Worm (Caenorhabditis elegans) whole organism, L1 larva: ENCODE measurements around the gene R148.3.

Experiments used
- aly-2 ChIP-seq: fragments of 150-350 bp; optimal IDR thresholded peaks from 2 replicates; lab custom pipeline; 2014; ENCODE audit warnings: missing biosample characterization, missing genetic modification characterization
- ama-1 ChIP-seq: fragments of 150-350 bp; optimal IDR thresholded peaks from 2 replicates; lab custom pipeline; 2014
- blmp-1 ChIP-seq: fragments of 150-350 bp; optimal IDR thresholded peaks from 2 replicates; lab custom pipeline; 2014; ENCODE audit warnings: missing biosample characterization, missing genetic modification characterization
- ceh-63 ChIP-seq: fragments of 200-800 bp; sonication (Bioruptor generic); optimal IDR thresholded peaks from 2 replicates; lab custom pipeline; 2018; ENCODE audit warnings: mild to moderate bottlenecking, missing genetic modification characterization, missing compliant biosample characterization
- ceh-8 ChIP-seq: fragments of 200-800 bp; sonication (Bioruptor generic); optimal IDR thresholded peaks from 2 replicates; lab custom pipeline; 2018; ENCODE audit warnings: mild to moderate bottlenecking, missing genetic modification characterization, moderate library complexity, missing compliant biosample characterization
- dpl-1 ChIP-seq, 3 experiments: fragments of 150-350 bp in 2 of 3; sonication (generic microtip) in 1 of 3; optimal IDR thresholded peaks; 2 replicates each; lab custom pipeline; 2014 to 2017; ENCODE audit warnings: missing biosample characterization in 3 of 3, missing genetic modification characterization in 3 of 3, missing genetic modification reagents in 3 of 3
- dsc-1 ChIP-seq: sonication (generic microtip); optimal IDR thresholded peaks from 2 replicates; lab custom pipeline; 2016; ENCODE audit warnings: mild to moderate bottlenecking, missing genetic modification characterization, missing compliant biosample characterization
- efl-1 ChIP-seq, 4 experiments: fragments of 150-350 bp; optimal IDR thresholded peaks in 3 of 4; peaks in 1 of 4; 1 replicate in 1 of 4; 2 replicates in 3 of 4; lab custom pipeline; 2014; ENCODE audit warnings: missing biosample characterization in 2 of 4, missing genetic modification characterization in 2 of 4, missing genetic modification reagents in 2 of 4
- efl-3 ChIP-seq: fragments of 200-800 bp; sonication (Bioruptor generic); optimal IDR thresholded peaks from 2 replicates; lab custom pipeline; 2018; ENCODE audit warnings: mild to moderate bottlenecking, missing genetic modification characterization, missing compliant biosample characterization
- elt-2 ChIP-seq: sonication (generic microtip); optimal IDR thresholded peaks from 2 replicates; lab custom pipeline; 2016; ENCODE audit warnings: missing genetic modification characterization, mild to moderate bottlenecking, inconsistent platforms, missing compliant biosample characterization, missing genetic modification reagents
- ets-5 ChIP-seq: fragments of 200-800 bp; sonication (Bioruptor generic); IDR thresholded peaks from 2 replicates; pipeline ENCODE4 v1.3.6; 2022; ENCODE audit warnings: missing genetic modification characterization, missing compliant biosample characterization
- fkh-10 ChIP-seq: sonication (generic microtip); optimal IDR thresholded peaks from 2 replicates; lab custom pipeline; 2017; ENCODE audit warnings: missing biosample characterization, missing genetic modification reagents, missing genetic modification characterization
- grh-1 ChIP-seq: fragments of 200-800 bp; sonication (Bioruptor generic); IDR thresholded peaks from 2 replicates; pipeline ENCODE4 v1.3.6; 2022; ENCODE audit warnings: missing genetic modification reagents, missing genetic modification characterization, missing compliant biosample characterization
- hlh-17 ChIP-seq: fragments of 200-800 bp; sonication (Bioruptor generic); optimal IDR thresholded peaks from 2 replicates; lab custom pipeline; 2018; ENCODE audit warnings: missing genetic modification characterization, mild to moderate bottlenecking, missing compliant biosample characterization, moderate library complexity, borderline replicate concordance
- irx-1 ChIP-seq: sonication (generic microtip); optimal IDR thresholded peaks from 2 replicates; lab custom pipeline; 2016; ENCODE audit warnings: missing genetic modification characterization, missing compliant biosample characterization
- isw-1 ChIP-seq: fragments of 200-800 bp; sonication (Bioruptor generic); IDR thresholded peaks from 2 replicates; pipeline ENCODE4 v1.3.6; 2022; ENCODE audit warnings: missing genetic modification characterization, missing compliant biosample characterization
- lin-13 ChIP-seq: fragments of 150-350 bp; optimal IDR thresholded peaks from 2 replicates; lab custom pipeline; 2014; ENCODE audit warnings: missing biosample characterization, missing genetic modification reagents, missing genetic modification characterization
- lin-14 ChIP-seq: fragments of 200-800 bp; sonication (Bioruptor generic); optimal IDR thresholded peaks from 2 replicates; lab custom pipeline; 2018; ENCODE audit warnings: mild to moderate bottlenecking, missing genetic modification characterization, moderate library complexity, missing compliant biosample characterization
- lin-15B ChIP-seq: fragments of 150-350 bp; sonication (generic microtip); optimal IDR thresholded peaks from 3 replicates; lab custom pipeline; 2014; ENCODE audit warnings: missing biosample characterization, missing genetic modification characterization
- lin-35 ChIP-seq, 2 experiments: fragments of 150-350 bp; optimal IDR thresholded peaks; 2 replicates each; lab custom pipeline; 2014; ENCODE audit warnings: missing biosample characterization in 2 of 2, missing genetic modification characterization in 2 of 2, missing genetic modification reagents in 2 of 2
- lsy-2 ChIP-seq, 2 experiments: fragments of 150-350 bp; optimal IDR thresholded peaks; 2 replicates each; lab custom pipeline; 2014; ENCODE audit warnings: missing biosample characterization in 2 of 2, missing genetic modification characterization in 2 of 2
- mab-9 ChIP-seq: fragments of 200-800 bp; sonication (Bioruptor generic); IDR thresholded peaks from 2 replicates; pipeline ENCODE4 v1.3.6; 2022; ENCODE audit warnings: missing genetic modification reagents, missing genetic modification characterization, missing compliant biosample characterization
- mdl-1 ChIP-seq, 2 experiments: fragments of 150-350 bp; optimal IDR thresholded peaks; 2 replicates each; lab custom pipeline; 2014 to 2017; ENCODE audit warnings: missing biosample characterization in 2 of 2, missing genetic modification characterization in 2 of 2, inconsistent platforms in 1 of 2
- mef-2 ChIP-seq: fragments of 150-350 bp; optimal IDR thresholded peaks from 2 replicates; lab custom pipeline; 2014; ENCODE audit warnings: missing biosample characterization, missing genetic modification characterization
- nhr-237 ChIP-seq: fragments of 150-350 bp; optimal IDR thresholded peaks from 2 replicates; lab custom pipeline; 2014; ENCODE audit warnings: missing biosample characterization, missing genetic modification characterization
- nhr-71 ChIP-seq: sonication (generic microtip); optimal IDR thresholded peaks from 2 replicates; lab custom pipeline; 2016; ENCODE audit warnings: mild to moderate bottlenecking, missing genetic modification characterization, moderate library complexity, missing compliant biosample characterization
- nhr-77 ChIP-seq: fragments of 150-350 bp; optimal IDR thresholded peaks from 2 replicates; lab custom pipeline; 2014; ENCODE audit warnings: missing biosample characterization, missing genetic modification characterization
- nhr-84 ChIP-seq: sonication (generic microtip); optimal IDR thresholded peaks from 2 replicates; lab custom pipeline; 2017; ENCODE audit warnings: missing biosample characterization, missing genetic modification characterization
- nhr-90 ChIP-seq: sonication (generic microtip); optimal IDR thresholded peaks from 2 replicates; lab custom pipeline; 2016; ENCODE audit warnings: mild to moderate bottlenecking, missing genetic modification characterization, missing compliant biosample characterization; ENCODE audit not compliant: poor library complexity
- pag-3 ChIP-seq: sonication (generic microtip); optimal IDR thresholded peaks from 2 replicates; lab custom pipeline; 2017; ENCODE audit warnings: missing genetic modification characterization, mild to moderate bottlenecking, missing compliant biosample characterization, antibody characterized with exemption, borderline replicate concordance; ENCODE audit not compliant: insufficient read depth
- pax-3 ChIP-seq: fragments of 200-800 bp; sonication (Bioruptor generic); optimal IDR thresholded peaks from 2 replicates; lab custom pipeline; 2018; ENCODE audit warnings: mild to moderate bottlenecking, missing genetic modification characterization, moderate library complexity, missing compliant biosample characterization
- pqm-1 ChIP-seq: sonication (generic microtip); optimal IDR thresholded peaks from 3 replicates; lab custom pipeline; 2017; ENCODE audit warnings: missing biosample characterization, missing genetic modification characterization
- snu-23 ChIP-seq: sonication (generic microtip); optimal IDR thresholded peaks from 2 replicates; lab custom pipeline; 2016; ENCODE audit warnings: missing genetic modification characterization, missing compliant biosample characterization
- sptf-1 ChIP-seq: fragments of 150-350 bp; optimal IDR thresholded peaks from 2 replicates; lab custom pipeline; 2014; ENCODE audit warnings: missing biosample characterization, missing genetic modification characterization
- sup-37 ChIP-seq: fragments of 200-800 bp; sonication (Bioruptor generic); optimal IDR thresholded peaks from 2 replicates; lab custom pipeline; 2018; ENCODE audit warnings: mild to moderate bottlenecking, missing genetic modification characterization, missing compliant biosample characterization
- tbx-2 ChIP-seq: sonication (generic microtip); optimal IDR thresholded peaks from 2 replicates; lab custom pipeline; 2016; ENCODE audit warnings: missing genetic modification characterization, missing compliant biosample characterization
- tlp-1 ChIP-seq: fragments of 150-350 bp; optimal IDR thresholded peaks from 2 replicates; lab custom pipeline; 2014; ENCODE audit warnings: missing biosample characterization, missing genetic modification characterization
- unc-130 ChIP-seq: fragments of 150-350 bp; optimal IDR thresholded peaks from 2 replicates; lab custom pipeline; 2017; ENCODE audit warnings: missing biosample characterization, missing genetic modification characterization, inconsistent platforms
- unc-62 ChIP-seq: fragments of 150-350 bp; optimal IDR thresholded peaks from 2 replicates; lab custom pipeline; 2014; ENCODE audit warnings: missing biosample characterization, missing genetic modification reagents, missing genetic modification characterization
- unc-86 ChIP-seq: sonication (generic microtip); optimal IDR thresholded peaks from 2 replicates; lab custom pipeline; 2016; ENCODE audit warnings: missing genetic modification characterization, missing compliant biosample characterization
- unc-98 ChIP-seq: fragments of 200-800 bp; sonication (Bioruptor generic); IDR thresholded peaks from 2 replicates; pipeline ENCODE4 v1.3.6; 2022; ENCODE audit warnings: missing genetic modification characterization, missing compliant biosample characterization
- xbp-1 ChIP-seq: sonication (generic microtip); optimal IDR thresholded peaks from 2 replicates; lab custom pipeline; 2016; ENCODE audit warnings: missing genetic modification characterization, missing compliant biosample characterization
- zag-1 ChIP-seq: fragments of 150-350 bp; optimal IDR thresholded peaks from 2 replicates; lab custom pipeline; 2014; ENCODE audit warnings: missing biosample characterization, missing genetic modification characterization
- zip-4 ChIP-seq: fragments of 200-800 bp; sonication (Bioruptor generic); optimal IDR thresholded peaks from 2 replicates; lab custom pipeline; 2018; ENCODE audit warnings: mild to moderate bottlenecking, missing genetic modification characterization, moderate library complexity, missing compliant biosample characterization
- ztf-4 ChIP-seq: fragments of 150-350 bp; optimal IDR thresholded peaks from 2 replicates; lab custom pipeline; 2014; ENCODE audit warnings: missing biosample characterization, missing genetic modification characterization

Gene R148.3

DNA sequence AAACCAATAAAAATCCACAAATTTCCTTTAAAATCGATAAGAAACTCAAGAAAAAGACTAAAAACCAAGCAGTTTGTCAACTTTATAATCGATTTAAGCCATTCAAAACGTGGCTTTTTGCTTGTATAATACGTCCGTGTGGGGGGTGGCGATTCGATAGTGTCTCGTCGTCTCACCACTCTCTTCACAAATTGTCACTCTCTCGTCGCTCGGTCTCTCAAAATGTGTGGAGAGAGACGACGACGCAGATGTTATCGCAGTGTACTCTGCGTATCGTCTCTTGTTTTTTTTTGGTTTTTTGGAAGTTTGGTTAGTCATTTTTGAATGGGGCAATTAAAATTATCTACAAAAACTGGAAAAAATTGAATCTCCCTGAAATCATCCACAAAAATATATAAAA lies 47.5 kb upstream of the R148.3 start:
- peak in 1 of 2 experiments; percentile 46 for TF ChIP-seq efl-1 (optimal IDR thresholded peaks at IDR 0.05; lab: Kevin White, UChicago)
- TF ChIP-seq efl-1 (GFP tag; optimal IDR thresholded peaks at IDR 0.05 in 1 of 2; lab: Kevin White, UChicago) = no peak
- TF ChIP-seq pqm-1 = no peak
- TF ChIP-seq unc-130 (tag; lab: Kevin White, UChicago) = no peak
- TF ChIP-seq lin-13 (GFP tag; lab: Kevin White, UChicago) = peak; percentile 0
- TF ChIP-seq tlp-1 (tag; lab: Kevin White, UChicago) = no peak
- no peak for TF ChIP-seq efl-3
- TF ChIP-seq grh-1 (GFP tag; lab: Robert Waterston, UW) = no peak
- TF ChIP-seq elt-2 = peak; percentile 16
- peak; percentile 39 for TF ChIP-seq snu-23
- TF ChIP-seq xbp-1 = no peak
- no peak for TF ChIP-seq unc-62 (GFP tag; lab: Kevin White, UChicago)
- TF ChIP-seq aly-2 (tag; lab: Kevin White, UChicago) = no peak
- TF ChIP-seq sup-37 (GFP tag; lab: Kevin White, UChicago) = no peak
- TF ChIP-seq tbx-2 (tag; lab: Kevin White, UChicago) = no peak
- no peak for TF ChIP-seq fkh-10 (GFP tag; lab: Kevin White, UChicago)
- peak; percentile 67 for TF ChIP-seq lin-14 (GFP tag; lab: Kevin White, UChicago)
- no peak for TF ChIP-seq lin-15B
- TF ChIP-seq ceh-63 (GFP tag; lab: Kevin White, UChicago) = no peak
- no peak for TF ChIP-seq nhr-71 (tag; lab: Kevin White, UChicago)
- TF ChIP-seq ceh-8 (GFP tag; lab: Kevin White, UChicago) = no peak
- no peak for TF ChIP-seq dpl-1 (GFP tag; optimal IDR thresholded peaks at IDR 0.05; lab: Kevin White, UChicago)
- TF ChIP-seq blmp-1 (tag; lab: Kevin White, UChicago) = peak; percentile 24
- peak in 1 of 2 experiments; percentile 14 for TF ChIP-seq mdl-1 (tag; optimal IDR thresholded peaks at IDR 0.05; lab: Kevin White, UChicago)
- no peak for TF ChIP-seq sptf-1 (tag; lab: Kevin White, UChicago)
- TF ChIP-seq unc-98 (GFP tag; lab: Robert Waterston, UW) = no peak
- TF ChIP-seq ets-5 (GFP tag; lab: Robert Waterston, UW) = no peak
- no peak for TF ChIP-seq pax-3 (tag; lab: Kevin White, UChicago)
- no peak for TF ChIP-seq hlh-17
- peak; percentile 13 to 47 for TF ChIP-seq lsy-2 (tag; optimal IDR thresholded peaks at IDR 0.05; lab: Kevin White, UChicago)
- TF ChIP-seq irx-1 (tag; lab: Kevin White, UChicago) = no peak
- TF ChIP-seq nhr-77 (tag; lab: Kevin White, UChicago) = no peak
- no peak for TF ChIP-seq unc-86 (tag; lab: Kevin White, UChicago)
- peak; percentile 27 to 28 for TF ChIP-seq lin-35 (GFP tag; optimal IDR thresholded peaks at IDR 0.05; lab: Kevin White, UChicago)
- no peak for TF ChIP-seq isw-1 (GFP tag; lab: Robert Waterston, UW)
- TF ChIP-seq ztf-4 (tag; lab: Kevin White, UChicago) = no peak
- TF ChIP-seq ama-1 (lab: Kevin White, UChicago) = no peak
- TF ChIP-seq nhr-237 (tag; lab: Kevin White, UChicago) = no peak
- TF ChIP-seq zag-1 (tag; lab: Kevin White, UChicago) = no peak
- no peak for TF ChIP-seq dsc-1
- no peak for TF ChIP-seq mab-9
- no peak for TF ChIP-seq zip-4
- TF ChIP-seq nhr-84 = no peak
- TF ChIP-seq nhr-90 = no peak
- no peak for TF ChIP-seq pag-3

DNA sequence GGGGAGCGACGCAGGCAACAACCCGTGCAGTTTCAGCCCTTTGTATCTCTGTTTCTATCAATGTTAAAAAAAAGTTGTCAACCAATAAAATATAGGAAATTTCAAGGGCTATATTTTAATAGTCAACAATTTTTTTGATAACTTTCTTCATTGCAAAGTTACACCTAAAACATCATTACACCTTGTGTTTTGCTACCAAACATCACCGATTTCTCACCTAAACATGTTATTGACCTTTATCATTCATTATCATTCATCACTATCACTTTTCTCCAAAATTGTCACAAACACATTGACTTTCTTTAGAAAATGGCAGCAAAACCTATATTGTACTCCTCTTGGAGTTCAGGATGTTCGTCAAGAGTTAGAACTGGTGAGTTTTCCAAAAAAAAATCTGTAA lies 46.1 kb upstream of the R148.3 start, which contains the start of gene Y53G8B.1:
TSS of gene Y53G8B.1 (plus strand) at position 242 of the 400 bp plus-strand sequence.
- TF ChIP-seq mef-2 (tag; lab: Kevin White, UChicago) (no peak), blmp-1 (tag; lab: Kevin White, UChicago) (peak; percentile 24), lin-14 (GFP tag; lab: Kevin White, UChicago) (peak; percentile 7), unc-130 (tag; lab: Kevin White, UChicago) (no peak)
